Fruit fly (Drosophila melanogaster) whole organism, embryonic: ENCODE measurements around the gene Fgop2.

Experiments used
- Blimp-1 ChIP-seq: fragments of 200-800 bp; sonication (Bioruptor generic); optimal IDR thresholded peaks from 3 replicates; lab custom pipeline; 2018; ENCODE audit warnings: missing biosample characterization, missing genetic modification characterization, mild to moderate bottlenecking, moderate library complexity, missing genetic modification reagents
- CG10274 ChIP-seq: fragments of 200-800 bp; sonication (Bioruptor generic); optimal IDR thresholded peaks from 3 replicates; lab custom pipeline; 2017; ENCODE audit warnings: missing biosample characterization, mild to moderate bottlenecking, missing genetic modification characterization
- CG10979 ChIP-seq: fragments of 200-800 bp; sonication (Bioruptor generic); optimal IDR thresholded peaks from 2 replicates; lab custom pipeline; 2018; ENCODE audit warnings: missing biosample characterization, mild to moderate bottlenecking, missing genetic modification characterization, moderate library complexity
- CG11723 ChIP-seq: fragments of 200-800 bp; sonication (Bioruptor generic); optimal IDR thresholded peaks from 2 replicates; lab custom pipeline; 2017; ENCODE audit warnings: missing biosample characterization, mild to moderate bottlenecking, missing genetic modification characterization
- CG1233 ChIP-seq: fragments of 200-800 bp; sonication (Bioruptor generic); optimal IDR thresholded peaks from 4 replicates; lab custom pipeline; 2018; ENCODE audit warnings: missing biosample characterization, mild to moderate bottlenecking, missing genetic modification characterization
- CG12391 ChIP-seq: fragments of 200-800 bp; sonication (Bioruptor generic); optimal IDR thresholded peaks from 3 replicates; lab custom pipeline; 2018; ENCODE audit warnings: missing biosample characterization, mild to moderate bottlenecking, missing genetic modification characterization, moderate library complexity
- CG13624 ChIP-seq: fragments of 200-800 bp; sonication (Bioruptor generic); optimal IDR thresholded peaks from 2 replicates; lab custom pipeline; 2016; ENCODE audit warnings: missing biosample characterization, missing genetic modification characterization
- CG14667 ChIP-seq: fragments of 200-800 bp; sonication (Bioruptor generic); IDR thresholded peaks from 2 replicates; pipeline ENCODE4 v1.3.6; 2022; ENCODE audit warnings: missing biosample characterization, missing genetic modification characterization
- CG14710 ChIP-seq: fragments of 200-800 bp; sonication (Bioruptor generic); optimal IDR thresholded peaks from 3 replicates; lab custom pipeline; 2019; ENCODE audit warnings: missing biosample characterization, mild to moderate bottlenecking, missing genetic modification characterization, moderate library complexity
- CG15073 ChIP-seq: fragments of 200-800 bp; sonication (Bioruptor generic); optimal IDR thresholded peaks from 2 replicates; lab custom pipeline; 2016; ENCODE audit warnings: missing biosample characterization, missing genetic modification characterization
- CG17359 ChIP-seq: fragments of 200-800 bp; sonication (Bioruptor generic); optimal IDR thresholded peaks from 3 replicates; lab custom pipeline; 2018; ENCODE audit warnings: missing biosample characterization, mild to moderate bottlenecking, missing genetic modification characterization, moderate library complexity
- CG17829 ChIP-seq: fragments of 200-800 bp; optimal IDR thresholded peaks from 2 replicates; lab custom pipeline; 2019; ENCODE audit warnings: missing biosample characterization, mild to moderate bottlenecking, missing genetic modification characterization, moderate library complexity
- CG18262 ChIP-seq: fragments of 200-800 bp; optimal IDR thresholded peaks from 3 replicates; lab custom pipeline; 2019; ENCODE audit warnings: missing biosample characterization, mild to moderate bottlenecking, missing genetic modification characterization, moderate library complexity
- CG32772 ChIP-seq: fragments of 200-800 bp; sonication (Bioruptor generic); IDR thresholded peaks from 2 replicates; pipeline ENCODE4 v1.3.6; 2022; ENCODE audit warnings: missing biosample characterization, missing genetic modification characterization
- CG5245 ChIP-seq: fragments of 200-800 bp; sonication (Bioruptor generic); optimal IDR thresholded peaks from 3 replicates; lab custom pipeline; 2016; ENCODE audit warnings: missing biosample characterization, missing genetic modification characterization
- CG5953 ChIP-seq: fragments of 200-800 bp; sonication (Bioruptor generic); IDR thresholded peaks from 2 replicates; pipeline ENCODE4 v1.3.6; 2022; ENCODE audit warnings: missing biosample characterization, missing genetic modification characterization
- CG6654 ChIP-seq: fragments of 200-800 bp; sonication (Bioruptor generic); optimal IDR thresholded peaks from 2 replicates; lab custom pipeline; 2017; ENCODE audit warnings: missing biosample characterization, mild to moderate bottlenecking, missing genetic modification characterization
- CG7556 ChIP-seq: fragments of 200-800 bp; sonication (Bioruptor generic); optimal IDR thresholded peaks from 2 replicates; lab custom pipeline; 2017; ENCODE audit warnings: missing biosample characterization, mild to moderate bottlenecking, missing genetic modification characterization
- CG8765 ChIP-seq: fragments of 200-800 bp; sonication (Bioruptor generic); IDR thresholded peaks from 2 replicates; pipeline ENCODE4 v1.3.6; 2022; ENCODE audit warnings: missing biosample characterization, missing genetic modification characterization
- CG9876 ChIP-seq: fragments of 200-800 bp; sonication (Bioruptor generic); optimal IDR thresholded peaks from 2 replicates; lab custom pipeline; 2016; ENCODE audit warnings: missing biosample characterization, missing genetic modification characterization
- Dip3 ChIP-seq: fragments of 200-800 bp; sonication (Bioruptor generic); optimal IDR thresholded peaks from 3 replicates; lab custom pipeline; 2016; ENCODE audit warnings: missing biosample characterization, missing genetic modification characterization
- Dp ChIP-seq: fragments of 200-800 bp; sonication (Bioruptor generic); optimal IDR thresholded peaks from 2 replicates; lab custom pipeline; 2018; ENCODE audit warnings: missing biosample characterization, mild to moderate bottlenecking, missing genetic modification characterization, moderate library complexity
- Ets65A ChIP-seq: fragments of 200-800 bp; sonication (Bioruptor generic); peaks from one replicate; lab custom pipeline; 2016; ENCODE audit warnings: missing biosample characterization, missing genetic modification characterization
- HHEX ChIP-seq: fragments of 200-800 bp; sonication (Bioruptor generic); optimal IDR thresholded peaks from 3 replicates; lab custom pipeline; 2017; ENCODE audit warnings: missing biosample characterization, mild to moderate bottlenecking, missing genetic modification characterization, missing genetic modification reagents
- Hand ChIP-seq: fragments of 200-800 bp; sonication (Bioruptor generic); optimal IDR thresholded peaks from 2 replicates; lab custom pipeline; 2017; ENCODE audit warnings: mild to moderate bottlenecking, missing biosample characterization, missing genetic modification reagents, missing genetic modification characterization
- Hr39 ChIP-seq: fragments of >200 bp; optimal IDR thresholded peaks from 2 replicates; lab custom pipeline; 2017
- Mrtf ChIP-seq: fragments of 200-800 bp; sonication (Bioruptor generic); IDR thresholded peaks from 3 replicates; pipeline ENCODE4 v1.3.6; 2022; ENCODE audit warnings: missing biosample characterization, missing genetic modification characterization
- Opbp ChIP-seq: fragments of 200-800 bp; sonication (Bioruptor generic); IDR thresholded peaks from 3 replicates; pipeline ENCODE4 v1.3.6; 2022; ENCODE audit warnings: missing biosample characterization, missing genetic modification characterization; ENCODE audit not compliant: partially characterized antibody
- Poxn ChIP-seq: fragments of 200-800 bp; sonication (Bioruptor generic); IDR thresholded peaks from 2 replicates; pipeline ENCODE4 v1.3.6; 2022; ENCODE audit warnings: missing biosample characterization, missing genetic modification characterization
- Spps ChIP-seq: fragments of 200-800 bp; sonication (Bioruptor generic); optimal IDR thresholded peaks from 2 replicates; lab custom pipeline; 2018; ENCODE audit warnings: missing biosample characterization, mild to moderate bottlenecking, missing genetic modification characterization
- az2 ChIP-seq: fragments of 200-800 bp; sonication (Bioruptor generic); optimal IDR thresholded peaks from 3 replicates; lab custom pipeline; 2016; ENCODE audit warnings: missing biosample characterization, missing genetic modification characterization
- bbx ChIP-seq: fragments of 200-800 bp; sonication (Bioruptor generic); IDR thresholded peaks from 2 replicates; pipeline ENCODE4 v1.3.6; 2022; ENCODE audit warnings: missing biosample characterization, missing genetic modification characterization; ENCODE audit not compliant: partially characterized antibody
- chif ChIP-seq, 2 experiments: fragments of 200-800 bp; sonication (Bioruptor generic); optimal IDR thresholded peaks; 3 replicates each; lab custom pipeline; 2016; ENCODE audit warnings: missing biosample characterization in 2 of 2, missing genetic modification characterization in 2 of 2
- da ChIP-seq: fragments of 200-800 bp; sonication (Bioruptor generic); optimal IDR thresholded peaks from 2 replicates; lab custom pipeline; 2016; ENCODE audit warnings: missing biosample characterization, missing genetic modification characterization
- dmrt99B ChIP-seq: fragments of 200-800 bp; sonication (Bioruptor generic); optimal IDR thresholded peaks from 2 replicates; lab custom pipeline; 2018; ENCODE audit warnings: missing biosample characterization, mild to moderate bottlenecking, missing genetic modification characterization, moderate library complexity
- exex ChIP-seq: fragments of 200-800 bp; sonication (Bioruptor generic); optimal IDR thresholded peaks from 4 replicates; lab custom pipeline; 2018; ENCODE audit warnings: missing biosample characterization, mild to moderate bottlenecking, missing genetic modification characterization, moderate library complexity
- gcm2 ChIP-seq: fragments of 200-800 bp; sonication (Bioruptor generic); optimal IDR thresholded peaks from 2 replicates; lab custom pipeline; 2016; ENCODE audit warnings: missing biosample characterization, missing genetic modification characterization
- jumu ChIP-seq: fragments of 200-800 bp; sonication (Bioruptor generic); optimal IDR thresholded peaks from 3 replicates; lab custom pipeline; 2016; ENCODE audit warnings: missing biosample characterization, missing genetic modification characterization
- mirr ChIP-seq: fragments of 200-800 bp; sonication (Bioruptor generic); optimal IDR thresholded peaks from 3 replicates; lab custom pipeline; 2018; ENCODE audit warnings: missing biosample characterization, mild to moderate bottlenecking, missing genetic modification characterization
- peb ChIP-seq: fragments of 200-800 bp; sonication (Bioruptor generic); IDR thresholded peaks from 2 replicates; pipeline ENCODE4 v1.3.6; 2022; ENCODE audit warnings: missing biosample characterization, missing genetic modification characterization
- pfk ChIP-seq: fragments of 200-800 bp; sonication (Bioruptor generic); optimal IDR thresholded peaks from 2 replicates; lab custom pipeline; 2018; ENCODE audit warnings: missing biosample characterization, mild to moderate bottlenecking, missing genetic modification characterization, moderate library complexity
- sc ChIP-seq, 3 experiments: fragments of >200 bp in 2 of 3; fragments of 200-800 bp in 1 of 3; sonication (Bioruptor generic) in 1 of 3; optimal IDR thresholded peaks; 2 replicates in 2 of 3; 3 replicates in 1 of 3; lab custom pipeline; 2017; ENCODE audit warnings: mild to moderate bottlenecking in 1 of 3, missing biosample characterization in 1 of 3, missing genetic modification characterization in 1 of 3, missing genetic modification reagents in 1 of 3
- seq ChIP-seq: fragments of 200-800 bp; sonication (Bioruptor generic); IDR thresholded peaks from 2 replicates; pipeline ENCODE4 v1.3.6; 2022; ENCODE audit warnings: missing biosample characterization, missing genetic modification characterization
- sob ChIP-seq: fragments of 200-800 bp; sonication (Bioruptor generic); IDR thresholded peaks from 2 replicates; pipeline ENCODE4 v1.3.6; 2022; ENCODE audit warnings: missing biosample characterization, missing genetic modification characterization
- stc ChIP-seq: fragments of 200-800 bp; sonication (Bioruptor generic); IDR thresholded peaks from 2 replicates; pipeline ENCODE4 v1.3.6; 2022; ENCODE audit warnings: missing biosample characterization, missing genetic modification characterization
- tin ChIP-seq: fragments of 200-800 bp; sonication (Bioruptor generic); optimal IDR thresholded peaks from 3 replicates; lab custom pipeline; 2016; ENCODE audit warnings: missing biosample characterization, missing genetic modification characterization
- trem ChIP-seq: fragments of 200-800 bp; optimal IDR thresholded peaks from 3 replicates; lab custom pipeline; 2019; ENCODE audit warnings: missing biosample characterization, mild to moderate bottlenecking, missing genetic modification characterization, moderate library complexity
- unpg ChIP-seq: fragments of 200-800 bp; sonication (Bioruptor generic); optimal IDR thresholded peaks from 3 replicates; lab custom pipeline; 2018; ENCODE audit warnings: missing biosample characterization, mild to moderate bottlenecking, missing genetic modification characterization, moderate library complexity
- wek ChIP-seq: fragments of 200-800 bp; sonication (Bioruptor generic); optimal IDR thresholded peaks from 3 replicates; lab custom pipeline; 2018; ENCODE audit warnings: missing biosample characterization, mild to moderate bottlenecking, missing genetic modification characterization, moderate library complexity
- zfh1 ChIP-seq: fragments of 200-800 bp; sonication (Bioruptor generic); IDR thresholded peaks from 3 replicates; pipeline ENCODE4 v1.3.6; 2022; ENCODE audit warnings: missing biosample characterization, missing genetic modification characterization

The Fgop2 gene

DNA sequence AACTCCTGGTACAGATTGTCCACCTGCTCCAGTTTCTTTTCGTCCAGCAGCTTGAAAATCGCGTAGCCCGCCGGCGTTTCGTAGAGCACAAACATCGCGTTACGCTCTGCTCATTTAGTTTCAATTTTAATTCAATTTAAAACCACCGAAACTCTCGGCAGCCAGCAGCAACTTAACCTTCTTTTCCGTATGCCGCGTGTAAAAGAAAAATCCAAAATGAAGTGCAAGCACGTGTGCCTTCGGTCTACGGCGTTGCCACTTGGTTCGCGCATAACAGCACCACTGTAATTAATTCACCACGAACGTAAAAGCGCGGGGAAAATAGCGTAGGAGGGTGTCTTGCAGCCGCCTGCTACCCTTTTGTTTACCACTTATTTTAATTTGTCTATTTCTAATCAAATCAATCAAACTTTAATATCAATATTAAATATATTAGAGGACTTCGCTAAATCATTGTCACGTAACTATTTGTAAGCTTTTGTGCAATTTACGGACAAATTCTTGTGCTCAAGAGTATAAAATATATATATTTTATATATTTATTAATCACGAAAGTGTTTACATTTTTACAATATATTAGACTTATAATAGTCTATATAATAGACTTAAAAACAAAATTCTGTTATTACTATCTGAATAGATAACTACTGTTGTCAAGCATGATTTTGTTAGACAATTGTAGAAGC lies 26.4 kb downstream of the Fgop2 start, which contains the start of gene nop5 (continued):
- TF ChIP-seq CG13624: no peak
- TF ChIP-seq chif (GFP tag; optimal IDR thresholded peaks at IDR 0.05; lab: Kevin White, UChicago): no peak
- peak; percentile 35 for TF ChIP-seq tin
- no peak for TF ChIP-seq dmrt99B (tag; lab: Kevin White, UChicago)
- TF ChIP-seq unpg (GFP tag; lab: Kevin White, UChicago): peak; percentile 38
- TF ChIP-seq CG15073 (GFP tag; lab: Kevin White, UChicago): no peak
- 0 out of 3 replicates have a peak, but pooled peaks have one; percentile 8 for TF ChIP-seq zfh1 (GFP tag; lab: Robert Waterston, UW)
- TF ChIP-seq mirr (GFP tag; lab: Kevin White, UChicago): no peak
- no peak for TF ChIP-seq Mrtf (GFP tag; lab: Robert Waterston, UW)
- TF ChIP-seq sc (optimal IDR thresholded peaks at IDR 0.05; lab: Kevin White, UChicago): no peak
- no peak for TF ChIP-seq sc (GFP tag; optimal IDR thresholded peaks at IDR 0.05; lab: Kevin White, UChicago)
- TF ChIP-seq gcm2: no peak
- no peak for TF ChIP-seq CG8765 (GFP tag; lab: Robert Waterston, UW)
- TF ChIP-seq CG17829 (tag; lab: Kevin White, UChicago): peak; percentile 78
- no peak for TF ChIP-seq CG14667 (GFP tag; lab: Robert Waterston, UW)
- no peak for TF ChIP-seq jumu (GFP tag; lab: Kevin White, UChicago)
- TF ChIP-seq CG32772 (GFP tag; lab: Robert Waterston, UW): no peak
- peak; percentile 46 for TF ChIP-seq CG17359
- peak; percentile 44 for TF ChIP-seq az2 (GFP tag; lab: Kevin White, UChicago)
- peak; percentile 21; the same call in 1 of the 2 replicates for TF ChIP-seq sob
- no peak for TF ChIP-seq stc (GFP tag; lab: Robert Waterston, UW)
- TF ChIP-seq Opbp (GFP tag; lab: Robert Waterston, UW): no peak
- peak; percentile 47 for TF ChIP-seq exex (tag; lab: Kevin White, UChicago)
- peak; percentile 80 for TF ChIP-seq CG12391 (tag; lab: Kevin White, UChicago)
- TF ChIP-seq bbx (GFP tag; lab: Robert Waterston, UW): peak; percentile 64
- TF ChIP-seq da (GFP tag; lab: Kevin White, UChicago): no peak
- TF ChIP-seq CG5953 (GFP tag; lab: Robert Waterston, UW): no peak
- peak; percentile 36 for TF ChIP-seq trem
- TF ChIP-seq HHEX (GFP tag; lab: Kevin White, UChicago): peak; percentile 78
- TF ChIP-seq CG18262 (tag; lab: Kevin White, UChicago): peak; percentile 88
- TF ChIP-seq seq (GFP tag; lab: Robert Waterston, UW): no peak
- TF ChIP-seq Dip3 (GFP tag; lab: Kevin White, UChicago): no peak
- TF ChIP-seq CG6654 (GFP tag; lab: Kevin White, UChicago): peak; percentile 33
- TF ChIP-seq Ets65A (GFP tag; lab: Kevin White, UChicago): no peak
- peak; percentile 15 for TF ChIP-seq pfk (GFP tag; lab: Kevin White, UChicago)
- peak; percentile 3 for TF ChIP-seq CG10274
- no peak for TF ChIP-seq wek (GFP tag; lab: Kevin White, UChicago)
- TF ChIP-seq Poxn (GFP tag; lab: Robert Waterston, UW): no peak
- TF ChIP-seq CG11723 (GFP tag; lab: Kevin White, UChicago): no peak
- peak; percentile 10 for TF ChIP-seq Dp (GFP tag; lab: Kevin White, UChicago)
- peak; percentile 65 for TF ChIP-seq CG10979 (tag; lab: Kevin White, UChicago)
- peak; percentile 56 for TF ChIP-seq Hand
- peak; percentile 84 for TF ChIP-seq CG7556 (GFP tag; lab: Kevin White, UChicago)
- TF ChIP-seq CG5245 (GFP tag; lab: Kevin White, UChicago): peak; percentile 5
- TF ChIP-seq CG1233 (GFP tag; lab: Kevin White, UChicago): peak; percentile 76
- TF ChIP-seq Hr39: no peak
- no peak for TF ChIP-seq Blimp-1 (GFP tag; lab: Kevin White, UChicago)
- no peak for TF ChIP-seq peb
- peak; percentile 79 for TF ChIP-seq CG14710
- no peak for TF ChIP-seq Spps
- TF ChIP-seq CG9876 (GFP tag; lab: Kevin White, UChicago): no peak
